Worm (Caenorhabditis elegans) whole organism, late embryonic: ENCODE measurements around the gene ctf-18.
A peak's percentile ranks its signal among the peaks of the same experiment; 100 is the strongest.

Source experiments
- F13H6.1 ChIP-seq: sonication (generic microtip); optimal IDR thresholded peaks from 2 replicates; lab custom pipeline; 2016; ENCODE audit warnings: missing genetic modification characterization, missing compliant biosample characterization
- ama-1 ChIP-seq: fragments of 150-350 bp; optimal IDR thresholded peaks from 2 replicates; lab custom pipeline; 2014
- ceh-22 ChIP-seq: sonication (generic microtip); optimal IDR thresholded peaks from 2 replicates; lab custom pipeline; 2017; ENCODE audit warnings: missing biosample characterization, missing genetic modification characterization
- ceh-6 ChIP-seq: fragments of 200-800 bp; sonication (Bioruptor generic); optimal IDR thresholded peaks from 2 replicates; lab custom pipeline; 2018; ENCODE audit warnings: mild to moderate bottlenecking, missing genetic modification characterization, missing compliant biosample characterization
- ceh-9 ChIP-seq: sonication (generic microtip); optimal IDR thresholded peaks from 2 replicates; lab custom pipeline; 2016; ENCODE audit warnings: mild to moderate bottlenecking, missing genetic modification characterization, inconsistent platforms, missing compliant biosample characterization
- dve-1 ChIP-seq: sonication (generic microtip); optimal IDR thresholded peaks from 2 replicates; lab custom pipeline; 2017; ENCODE audit warnings: antibody characterized with exemption, mild to moderate bottlenecking, missing genetic modification characterization, missing compliant biosample characterization
- hlh-13 ChIP-seq: fragments of 200-800 bp; sonication (Bioruptor generic); optimal IDR thresholded peaks from 2 replicates; lab custom pipeline; 2018; ENCODE audit warnings: mild to moderate bottlenecking, missing genetic modification characterization, missing compliant biosample characterization
- hlh-15 ChIP-seq: sonication (generic microtip); optimal IDR thresholded peaks from 2 replicates; lab custom pipeline; 2016; ENCODE audit warnings: missing genetic modification characterization, missing compliant biosample characterization
- lin-11 ChIP-seq: fragments of 200-800 bp; sonication (Bioruptor generic); optimal IDR thresholded peaks from 2 replicates; lab custom pipeline; 2018; ENCODE audit warnings: mild to moderate bottlenecking, missing genetic modification characterization, missing compliant biosample characterization
- sdc-2 ChIP-seq: sonication (generic microtip); optimal IDR thresholded peaks from 2 replicates; lab custom pipeline; 2016; ENCODE audit warnings: missing genotype, missing genetic modification characterization, missing compliant biosample characterization
- sox-4 ChIP-seq: sonication (generic microtip); optimal IDR thresholded peaks from 2 replicates; lab custom pipeline; 2017; ENCODE audit warnings: mild to moderate bottlenecking, missing genetic modification characterization, inconsistent platforms, missing compliant biosample characterization
- syd-9 ChIP-seq: sonication (generic microtip); optimal IDR thresholded peaks from 2 replicates; lab custom pipeline; 2016; ENCODE audit warnings: mild to moderate bottlenecking, missing genetic modification characterization, moderate library complexity, missing compliant biosample characterization
- tbx-2 ChIP-seq: sonication (generic microtip); optimal IDR thresholded peaks from 2 replicates; lab custom pipeline; 2016; ENCODE audit warnings: missing genetic modification characterization, missing compliant biosample characterization
- unc-42 ChIP-seq: sonication (generic microtip); optimal IDR thresholded peaks from 2 replicates; lab custom pipeline; 2016; ENCODE audit warnings: missing genotype, missing genetic modification characterization, missing compliant biosample characterization

- no peak for TF ChIP-seq ceh-9 (tag; lab: Kevin White, UChicago)
- no peak for TF ChIP-seq sox-4 (tag; lab: Kevin White, UChicago)
- no peak for TF ChIP-seq lin-11
- TF ChIP-seq ama-1 (lab: Kevin White, UChicago): no peak
- no peak for TF ChIP-seq ceh-22 (tag; lab: Kevin White, UChicago)
- peak; percentile 47 for TF ChIP-seq tbx-2
- TF ChIP-seq dve-1 (tag; lab: Kevin White, UChicago): no peak
- TF ChIP-seq sdc-2: no peak
- no peak for TF ChIP-seq unc-42
- no peak for TF ChIP-seq hlh-15 (tag; lab: Kevin White, UChicago)
- peak; percentile 9 for TF ChIP-seq syd-9 (tag; lab: Kevin White, UChicago)
- no peak for TF ChIP-seq hlh-13
- no peak for TF ChIP-seq F13H6.1 (tag; lab: Kevin White, UChicago)
- TF ChIP-seq ceh-6 (GFP tag; lab: Kevin White, UChicago): no peak
Observed at ce11 chrIV:10174932-10175732, 48.7 kb upstream of the ctf-18 start.
